Fruit fly (Drosophila melanogaster): ENCODE measurements around the gene CG32576.

The CG32576 gene

DNA sequence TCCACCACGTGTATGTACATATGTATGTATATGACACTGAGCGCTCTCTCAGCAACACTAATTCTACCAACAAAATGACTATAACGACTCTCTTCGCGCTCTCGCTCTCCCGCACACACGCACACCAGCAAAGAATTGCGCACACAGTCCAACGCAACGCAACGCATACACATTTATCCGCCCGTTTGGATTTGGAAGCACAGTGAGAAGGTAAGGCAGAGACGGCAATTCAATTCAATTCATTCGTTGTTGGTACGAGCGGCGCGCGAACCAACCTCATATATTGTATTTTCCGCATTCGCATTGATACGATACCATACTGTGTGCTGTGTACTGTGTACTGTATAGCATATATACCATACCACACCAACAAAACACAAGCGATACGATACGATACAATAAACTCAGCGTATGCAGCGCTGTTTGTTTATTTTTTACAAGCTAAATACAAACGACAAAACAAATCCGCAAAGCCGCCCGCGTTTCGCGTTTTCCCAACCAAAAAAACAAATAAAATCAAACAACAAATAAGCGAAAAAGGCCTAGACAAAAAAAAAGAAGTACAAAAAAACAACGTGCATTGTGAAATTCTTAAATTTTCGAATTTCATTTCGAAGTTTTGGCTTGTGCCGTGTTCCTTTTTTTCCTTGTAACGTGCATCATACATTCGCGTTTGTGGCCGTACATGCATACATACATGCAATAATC is 45.3 kb upstream of the CG32576 start, which contains the start of the genes CG9921 and Dsp1 (continued):
- TF ChIP-seq CG4617 (GFP tag; optimal IDR thresholded peaks at IDR 0.05; ENCODE audit: borderline replicate concordance) (no peak), CG15073 (GFP tag; optimal IDR thresholded peaks at IDR 0.05) (no peak), Stat92E (GFP tag; optimal IDR thresholded peaks at IDR 0.05) (no peak), CG15696 (tag; optimal IDR thresholded peaks at IDR 0.05) (no peak), amos (GFP tag; IDR thresholded peaks at IDR 0.05; ENCODE audit: partially characterized antibody) (peak; percentile 17; the same call in 1 of the 2 replicates), Blimp-1 (GFP tag; optimal IDR thresholded peaks at IDR 0.05) (no peak), cwo (GFP tag; optimal IDR thresholded peaks at IDR 0.05) (no peak), ap (GFP tag; IDR thresholded peaks at IDR 0.05) (no peak), CG8478 (optimal IDR thresholded peaks at IDR 0.05) (peak; percentile 8), MBD-R2 (GFP tag; IDR thresholded peaks at IDR 0.05) (no peak), Chrac-16 (GFP tag; optimal IDR thresholded peaks at IDR 0.05) (no peak), CkIIα-i1 (GFP tag; IDR thresholded peaks at IDR 0.05) (no peak), jumu (GFP tag; optimal IDR thresholded peaks at IDR 0.05) (no peak), wor (GFP tag; IDR thresholded peaks at IDR 0.05) (no peak), dpn (GFP tag; optimal IDR thresholded peaks at IDR 0.05) (no peak), tin (GFP tag; optimal IDR thresholded peaks at IDR 0.05) (no peak), ham (GFP tag; IDR thresholded peaks at IDR 0.05) (no peak), h (optimal IDR thresholded peaks at IDR 0.05) (no peak), CG1832 (GFP tag; optimal IDR thresholded peaks at IDR 0.05) (no peak), Kr (GFP tag; optimal IDR thresholded peaks at IDR 0.05) (no peak), HHEX (GFP tag; optimal IDR thresholded peaks at IDR 0.05) (peak; percentile 4), CG8089 (GFP tag; optimal IDR thresholded peaks at IDR 0.05) (no peak), CG10462 (GFP tag; optimal IDR thresholded peaks at IDR 0.05) (no peak), CTCF (GFP tag; optimal IDR thresholded peaks at IDR 0.05) (no peak), twi (tag; optimal IDR thresholded peaks at IDR 0.05) (no peak), seq (GFP tag; IDR thresholded peaks at IDR 0.05) (no peak), crp (GFP tag; optimal IDR thresholded peaks at IDR 0.05) (no peak), rib (GFP tag; IDR thresholded peaks at IDR 0.05) (peak; percentile 72), oc (tag; optimal IDR thresholded peaks at IDR 0.05) (no peak), vfl (GFP tag; optimal IDR thresholded peaks at IDR 0.05) (no peak), C15 (GFP tag; IDR thresholded peaks at IDR 0.05) (no peak), CG15269 (tag; optimal IDR thresholded peaks at IDR 0.05) (peak; percentile 49), CG31388 (GFP tag; optimal IDR thresholded peaks at IDR 0.05) (no peak), YL-1 (GFP tag; optimal IDR thresholded peaks at IDR 0.05) (no peak), Fer3 (tag; optimal IDR thresholded peaks at IDR 0.05) (no peak), Trl (optimal IDR thresholded peaks at IDR 0.05) (peak; percentile 97), Trl (GFP tag; optimal IDR thresholded peaks at IDR 0.05) (no peak), CG17912 (GFP tag; optimal IDR thresholded peaks at IDR 0.05) (no peak), CG3847 (GFP tag; IDR thresholded peaks at IDR 0.05) (0 out of 2 replicates have a peak, but pooled peaks have one; percentile 6), Rx (GFP tag; IDR thresholded peaks at IDR 0.05) (no peak), mirr (GFP tag; optimal IDR thresholded peaks at IDR 0.05) (no peak), Aef1 (GFP tag; IDR thresholded peaks at IDR 0.05) (peak; percentile 38; the same call in 2 of the 3 replicates), CG12299 (tag; optimal IDR thresholded peaks at IDR 0.05) (no peak), cad (GFP tag; optimal IDR thresholded peaks at IDR 0.05) (peak; percentile 27), Optix (GFP tag; IDR thresholded peaks at IDR 0.05) (no peak), dan (GFP tag; IDR thresholded peaks at IDR 0.05) (no peak), CG9727 (GFP tag; optimal IDR thresholded peaks at IDR 0.05) (no peak), pzg (GFP tag; optimal IDR thresholded peaks at IDR 0.05) (no peak), peb (GFP tag; IDR thresholded peaks at IDR 0.05) (no peak), CG11093 (GFP tag; IDR thresholded peaks at IDR 0.05) (no peak), pros (GFP tag; optimal IDR thresholded peaks at IDR 0.05) (no peak), CG14014 (GFP tag; IDR thresholded peaks at IDR 0.05) (0 out of 2 replicates have a peak, but pooled peaks have one; percentile 21)
